Worm (Caenorhabditis elegans) whole organism, midembryonic: ENCODE measurements around the gene rig-3.
"Not testable (repeated sequence)": the region's sequence is repeated elsewhere in the genome, so short reads cannot be mapped to it uniquely, and the experiment has no call there.

Source experiments
- T22C8.4 ChIP-seq: fragments of 200-800 bp; sonication (Bioruptor generic); IDR thresholded peaks from 2 replicates; pipeline ENCODE4 v1.3.6; 2022; ENCODE audit warnings: missing genetic modification characterization, missing compliant biosample characterization
- cog-1 ChIP-seq: sonication (generic microtip); optimal IDR thresholded peaks from 2 replicates; lab custom pipeline; 2016; ENCODE audit warnings: missing genetic modification characterization, missing compliant biosample characterization
- flt-1 ChIP-seq: fragments of 200-800 bp; sonication (Bioruptor generic); IDR thresholded peaks from 2 replicates; pipeline ENCODE4 v1.3.6; 2022; ENCODE audit warnings: missing genetic modification characterization, missing compliant biosample characterization
- klf-2 ChIP-seq: fragments of 200-800 bp; sonication (Bioruptor generic); conservative IDR thresholded peaks from 2 replicates; pipeline ENCODE4 v1.3.6; 2022; ENCODE audit warnings: missing genetic modification reagents, missing genetic modification characterization, missing compliant biosample characterization
- med-1 ChIP-seq: sonication (generic microtip); optimal IDR thresholded peaks from 2 replicates; lab custom pipeline; 2017; ENCODE audit warnings: missing genetic modification characterization, mild to moderate bottlenecking, missing compliant biosample characterization, antibody characterized with exemption, missing genetic modification reagents; ENCODE audit not compliant: insufficient read depth
- ref-1 ChIP-seq: fragments of 200-800 bp; sonication (Bioruptor generic); conservative IDR thresholded peaks from 2 replicates; pipeline ENCODE4 v1.3.6; 2022; ENCODE audit warnings: missing genetic modification reagents, missing genetic modification characterization, missing compliant biosample characterization
- tab-1 ChIP-seq: fragments of 200-800 bp; sonication (Bioruptor generic); IDR thresholded peaks from 2 replicates; pipeline ENCODE4 v1.3.6; 2022; ENCODE audit warnings: missing genetic modification characterization, missing compliant biosample characterization
- ztf-23 ChIP-seq: fragments of 200-800 bp; sonication (Bioruptor generic); IDR thresholded peaks from 2 replicates; pipeline ENCODE4 v1.3.6; 2022; ENCODE audit warnings: missing genetic modification reagents, missing genetic modification characterization, missing compliant biosample characterization
- ztf-29 ChIP-seq: fragments of 200-800 bp; sonication (Bioruptor generic); IDR thresholded peaks from 2 replicates; pipeline ENCODE4 v1.3.6; 2022; ENCODE audit warnings: missing genetic modification reagents, missing genetic modification characterization, missing compliant biosample characterization

rig-3 gene

ce11 chrX:6868669-6869068 lies 15.3 kb downstream of the rig-3 start, which contains the start of gene C53B7.6:
Gene C53B7.6 (minus strand): TSS chrX:6868769.
- TF ChIP-seq ztf-23, tab-1, ztf-29 (GFP tag; lab: Robert Waterston, UW): not testable (repeated sequence)

ce11 chrX:6874723-6875122 lies 21.3 kb downstream of the rig-3 start, which contains the start of gene F41C6.4:
Gene F41C6.4 (minus strand): TSS chrX:6874823.
- no peak for TF ChIP-seq klf-2 (GFP tag; lab: Robert Waterston, UW)

- TF ChIP-seq klf-2 (GFP tag; lab: Robert Waterston, UW) (no peak), ztf-29 (GFP tag; lab: Robert Waterston, UW) (no peak), flt-1 (GFP tag; lab: Robert Waterston, UW) (no peak), med-1 (no peak), T22C8.4 (GFP tag; lab: Robert Waterston, UW) (no peak), tab-1 (GFP tag; lab: Robert Waterston, UW) (no peak), ztf-23 (GFP tag; lab: Robert Waterston, UW) (no peak), cog-1 (no peak), ref-1 (GFP tag; lab: Robert Waterston, UW) (no peak)
These were observed 21.9 kb downstream of the rig-3 start for ce11 chrX:6875273-6875672.

- TF ChIP-seq med-1 (no peak), T22C8.4 (GFP tag; lab: Robert Waterston, UW) (no peak), ztf-29 (GFP tag; lab: Robert Waterston, UW) (no peak), tab-1 (GFP tag; lab: Robert Waterston, UW) (no peak), cog-1 (no peak), ref-1 (GFP tag; lab: Robert Waterston, UW) (no peak), klf-2 (GFP tag; lab: Robert Waterston, UW) (no peak), ztf-23 (GFP tag; lab: Robert Waterston, UW) (no peak), flt-1 (GFP tag; lab: Robert Waterston, UW) (no peak)
These were observed 24.0 kb downstream of the rig-3 start, which contains the start of gene col-173 for ce11 chrX:6877436-6877835. Gene col-173 (minus strand): TSS chrX:6877536.

ce11 chrX:6881795-6882194 lies 28.4 kb downstream of the rig-3 start, which contains the start of gene F41C6.6:
Gene F41C6.6 (minus strand): TSS chrX:6881895.
- not testable (repeated sequence) for TF ChIP-seq med-1; ztf-23 (GFP tag; lab: Robert Waterston, UW); ref-1 (GFP tag; lab: Robert Waterston, UW)

ce11 chrX:6884439-6884838 lies 31.0 kb downstream of the rig-3 start:
- TF ChIP-seq med-1 (no peak), cog-1 (no peak), flt-1 (GFP tag; lab: Robert Waterston, UW) (no peak), klf-2 (GFP tag; lab: Robert Waterston, UW) (no peak), tab-1 (GFP tag; lab: Robert Waterston, UW) (no peak), ztf-23 (GFP tag; lab: Robert Waterston, UW) (no peak), T22C8.4 (GFP tag; lab: Robert Waterston, UW) (no peak), ref-1 (GFP tag; lab: Robert Waterston, UW) (no peak), ztf-29 (GFP tag; lab: Robert Waterston, UW) (no peak)

- TF ChIP-seq med-1 (no peak), ztf-23 (GFP tag; lab: Robert Waterston, UW) (no peak), flt-1 (GFP tag; lab: Robert Waterston, UW) (no peak), T22C8.4 (GFP tag; lab: Robert Waterston, UW) (no peak), ztf-29 (GFP tag; lab: Robert Waterston, UW) (no peak), cog-1 (no peak)
These were observed 31.9 kb downstream of the rig-3 start, which contains the start of gene F41C6.7 for ce11 chrX:6885227-6885853. Gene F41C6.7 (minus strand): TSS chrX:6885277.

- TF ChIP-seq ref-1 (GFP tag; lab: Robert Waterston, UW), result no peak
- no peak for TF ChIP-seq T22C8.4 (GFP tag; lab: Robert Waterston, UW)
- TF ChIP-seq ztf-29 (GFP tag; lab: Robert Waterston, UW), result no peak
- no peak for TF ChIP-seq klf-2 (GFP tag; lab: Robert Waterston, UW)
- TF ChIP-seq cog-1, result no peak
- no peak for TF ChIP-seq tab-1 (GFP tag; lab: Robert Waterston, UW)
- TF ChIP-seq med-1, result no peak
- TF ChIP-seq flt-1 (GFP tag; lab: Robert Waterston, UW), result no peak
These were observed 34.8 kb downstream of the rig-3 start for ce11 chrX:6888208-6888607.

ce11 chrX:6889374-6889773 lies 36.0 kb downstream of the rig-3 start, which contains the start of gene unc-6:
Gene unc-6 (plus strand): TSS chrX:6889674.
- no peak for TF ChIP-seq tab-1 (GFP tag; lab: Robert Waterston, UW)
- TF ChIP-seq ref-1 (GFP tag; lab: Robert Waterston, UW), result no peak
- no peak for TF ChIP-seq ztf-23 (GFP tag; lab: Robert Waterston, UW)
- TF ChIP-seq cog-1, result no peak
- TF ChIP-seq klf-2 (GFP tag; lab: Robert Waterston, UW), result no peak
- TF ChIP-seq med-1, result no peak
- no peak for TF ChIP-seq T22C8.4 (GFP tag; lab: Robert Waterston, UW)
- TF ChIP-seq ztf-29 (GFP tag; lab: Robert Waterston, UW), result no peak
- TF ChIP-seq flt-1 (GFP tag; lab: Robert Waterston, UW), result no peak

ce11 chrX:6893074-6893473 lies 39.7 kb downstream of the rig-3 start:
- no peak for TF ChIP-seq ztf-29 (GFP tag; lab: Robert Waterston, UW)
- TF ChIP-seq cog-1, result no peak
- no peak for TF ChIP-seq med-1
- TF ChIP-seq flt-1 (GFP tag; lab: Robert Waterston, UW), result no peak
- TF ChIP-seq ztf-23 (GFP tag; lab: Robert Waterston, UW), result no peak
- no peak for TF ChIP-seq tab-1 (GFP tag; lab: Robert Waterston, UW)
- no peak for TF ChIP-seq T22C8.4 (GFP tag; lab: Robert Waterston, UW)
- no peak for TF ChIP-seq ref-1 (GFP tag; lab: Robert Waterston, UW)
- no peak for TF ChIP-seq klf-2 (GFP tag; lab: Robert Waterston, UW)
